Worm (Caenorhabditis elegans) whole organism, L4 larva: Measurements from ENCODE around the gene F53G2.1.
"Not testable (repeated sequence)": the region's sequence is repeated elsewhere in the genome, so short reads cannot be mapped to it uniquely, and the experiment has no call there.

Experiments
- arid-1 ChIP-seq: fragments of 200-800 bp; sonication (Bioruptor generic); conservative IDR thresholded peaks from 2 replicates; pipeline ENCODE4 v1.3.6; 2022; ENCODE audit warnings: missing genetic modification reagents, missing genetic modification characterization, missing compliant biosample characterization
- ceh-20 ChIP-seq: fragments of 200-800 bp; sonication (Bioruptor generic); IDR thresholded peaks from 2 replicates; pipeline ENCODE4 v1.3.6; 2022; ENCODE audit warnings: missing genetic modification reagents, missing genetic modification characterization, missing compliant biosample characterization
- cey-2 ChIP-seq: sonication (generic microtip); optimal IDR thresholded peaks from 3 replicates; lab custom pipeline; 2017; ENCODE audit warnings: missing genetic modification characterization, mild to moderate bottlenecking, missing compliant biosample characterization, antibody characterized with exemption, borderline replicate concordance; ENCODE audit not compliant: insufficient read depth
- lin-29 ChIP-seq: fragments of 200-800 bp; sonication (Bioruptor generic); IDR thresholded peaks from 2 replicates; pipeline ENCODE4 v1.3.6; 2022; ENCODE audit warnings: missing genetic modification reagents, missing genetic modification characterization, missing compliant biosample characterization
- mdl-1 ChIP-seq, 2 experiments: fragments of 150-350 bp in 1 of 2; sonication (generic microtip) in 1 of 2; optimal IDR thresholded peaks; 2 replicates each; lab custom pipeline; 2014 to 2017; ENCODE audit warnings: missing biosample characterization in 2 of 2, missing genetic modification characterization in 2 of 2
- mep-1 ChIP-seq: fragments of 150-350 bp; sonication (generic microtip); optimal IDR thresholded peaks from 3 replicates; lab custom pipeline; 2014; ENCODE audit warnings: missing biosample characterization, missing genetic modification characterization
- nhr-25 ChIP-seq: sonication (generic microtip); optimal IDR thresholded peaks from 2 replicates; lab custom pipeline; 2017; ENCODE audit warnings: missing genetic modification characterization, mild to moderate bottlenecking, missing compliant biosample characterization, antibody characterized with exemption, moderate library complexity, borderline replicate concordance; ENCODE audit not compliant: insufficient read depth
- pha-4 ChIP-seq, 2 experiments: fragments of 150-350 bp in 1 of 2; fragments of 200-800 bp in 1 of 2; sonication (Bioruptor generic) in 1 of 2; IDR thresholded peaks in 1 of 2; optimal IDR thresholded peaks in 1 of 2; 2 replicates each; pipeline versions ENCODE4 v1.3.6 to Lab custom; 2014 to 2022; ENCODE audit warnings: missing genetic modification characterization in 2 of 2, missing genetic modification reagents in 2 of 2, missing biosample characterization in 1 of 2, missing compliant biosample characterization in 1 of 2
- php-3 ChIP-seq: fragments of 200-800 bp; sonication (Bioruptor generic); IDR thresholded peaks from 2 replicates; pipeline ENCODE4 v1.3.6; 2022; ENCODE audit warnings: missing genetic modification reagents, missing genetic modification characterization, missing compliant biosample characterization
- pqm-1 ChIP-seq: sonication (generic microtip); optimal IDR thresholded peaks from 2 replicates; lab custom pipeline; 2017; ENCODE audit warnings: missing biosample characterization, missing genetic modification characterization
- snpc-4 ChIP-seq: fragments of 150-350 bp; optimal IDR thresholded peaks from 2 replicates; lab custom pipeline; 2014; ENCODE audit warnings: missing biosample characterization, missing genetic modification characterization
- zag-1 ChIP-seq: fragments of 150-350 bp; optimal IDR thresholded peaks from 2 replicates; lab custom pipeline; 2014; ENCODE audit warnings: missing biosample characterization, missing genetic modification characterization
- ztf-11 ChIP-seq: fragments of 150-350 bp; optimal IDR thresholded peaks from 2 replicates; lab custom pipeline; 2014; ENCODE audit warnings: missing biosample characterization, missing genetic modification characterization

Gene F53G2.1

DNA sequence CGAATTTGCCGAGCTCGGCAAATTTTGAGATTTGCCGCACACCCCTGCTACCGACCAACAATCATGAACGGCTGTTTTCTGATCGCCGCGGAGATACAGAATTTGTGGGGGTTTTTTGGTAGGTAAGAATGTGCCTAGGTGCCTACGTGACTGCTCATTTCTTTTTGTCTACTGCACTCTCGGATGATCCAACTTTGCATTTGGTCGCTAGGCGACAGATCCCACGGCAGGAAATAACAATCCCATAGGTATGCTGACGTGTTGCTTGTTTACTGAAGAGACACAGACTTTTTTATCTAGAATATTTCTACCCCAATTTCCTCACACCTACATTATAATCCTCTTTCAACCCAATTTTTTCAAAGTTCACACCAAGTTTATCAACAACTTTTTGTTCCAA lies 46.5 kb downstream of the F53G2.1 start, which contains the start of gene K02F6.8:
Gene K02F6.8 (minus strand): TSS at position 101 of the 400 bp plus-strand sequence.
- TF ChIP-seq nhr-25 (tag; lab: Kevin White, UChicago); zag-1 (tag; lab: Kevin White, UChicago); arid-1 (GFP tag; lab: Robert Waterston, UW): not testable (repeated sequence)

DNA sequence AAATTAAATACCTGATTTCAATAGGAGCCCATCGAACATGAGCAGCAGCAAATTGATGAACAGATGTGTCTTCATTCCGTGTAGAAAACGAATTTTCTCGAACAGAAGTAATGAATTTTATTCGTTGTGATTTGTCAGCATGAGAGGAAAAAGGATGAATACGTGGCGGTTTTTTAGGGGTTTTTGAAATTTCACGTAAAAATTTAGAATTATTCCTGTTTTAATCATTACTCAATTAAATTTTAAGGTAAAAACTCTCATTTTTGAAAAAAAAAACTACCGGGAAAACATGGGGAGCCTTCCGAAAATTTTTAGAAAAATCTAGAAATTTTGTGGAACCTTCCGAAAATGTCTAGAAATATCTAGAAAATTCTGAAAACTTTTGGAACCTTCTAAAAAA lies 49.3 kb downstream of the F53G2.1 start, which contains the start of gene K02F6.7:
Gene K02F6.7 (minus strand): TSS at position 101 of the 400 bp plus-strand sequence.
- TF ChIP-seq pha-4 (GFP tag; IDR thresholded peaks at IDR 0.05; lab: Robert Waterston, UW), result no peak
- TF ChIP-seq pha-4 (tag; optimal IDR thresholded peaks at IDR 0.05; lab: Kevin White, UChicago), result no peak
- TF ChIP-seq, all 104 proteins: peak for 0

DNA sequence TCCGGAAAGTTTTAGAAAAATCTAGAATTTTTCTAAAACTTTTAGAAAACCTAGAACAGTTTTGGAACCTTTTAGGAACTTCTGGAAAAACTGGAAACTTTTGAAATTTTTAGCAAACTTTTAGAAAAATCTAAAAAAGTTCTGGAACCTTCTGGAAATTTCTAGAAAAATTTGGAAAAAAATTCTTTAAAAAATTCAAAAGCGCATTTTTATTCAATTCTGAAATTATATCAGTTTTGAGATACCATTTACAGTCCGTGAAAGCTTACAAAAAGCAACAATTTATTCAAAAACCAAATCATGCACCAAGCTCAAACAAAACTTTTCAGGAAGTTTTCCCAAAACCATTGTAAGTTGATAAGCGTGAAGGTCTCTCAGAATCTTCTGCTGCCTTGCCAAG lies 49.7 kb downstream of the F53G2.1 start, which contains the start of gene K02F6.4:
Gene K02F6.4 (plus strand): TSS at position 301 of the 400 bp plus-strand sequence.
- TF ChIP-seq ceh-20 (GFP tag; lab: Robert Waterston, UW) (no peak), mep-1 (tag; lab: Kevin White, UChicago) (no peak), mdl-1 (tag; optimal IDR thresholded peaks at IDR 0.05; lab: Kevin White, UChicago) (no peak)

DNA sequence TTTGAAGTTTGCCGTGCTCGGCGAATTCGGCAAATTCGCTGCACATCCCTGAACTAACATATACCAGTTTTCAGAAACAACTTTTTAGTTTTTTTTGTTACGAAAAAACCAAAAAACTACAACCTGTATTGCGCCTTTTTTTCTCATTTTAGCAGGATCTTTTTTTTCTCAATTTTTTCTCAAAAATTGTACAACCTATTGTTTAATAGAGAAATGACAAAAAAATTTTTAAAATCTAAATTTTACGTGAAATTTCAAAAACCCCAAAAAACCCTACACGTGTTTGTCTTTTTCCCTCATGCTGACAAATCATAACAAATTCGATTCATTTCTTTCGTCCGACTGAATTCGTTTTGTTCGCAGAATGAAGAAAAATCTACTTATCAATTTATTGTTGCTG lies 57.4 kb downstream of the F53G2.1 start, which contains the start of gene K02F6.3:
Gene K02F6.3 (plus strand): TSS at position 301 of the 400 bp plus-strand sequence.
- TF ChIP-seq snpc-4 (tag; lab: Kevin White, UChicago) (no peak), php-3 (GFP tag; lab: Robert Waterston, UW) (no peak), cey-2 (no peak), ztf-11 (no peak), pqm-1 (tag; lab: Kevin White, UChicago) (no peak), lin-29 (GFP tag; lab: Robert Waterston, UW) (no peak)
- TF ChIP-seq, all 104 proteins: peak for 0
